Worm (Caenorhabditis elegans): ENCODE measurements around the gene R144.12.

ce11 chrIII:4984444-4985086 lies 22.2 kb downstream of the R144.12 start, which contains the start of gene C27F2.7:
- no peak for TF ChIP-seq nhr-12 (tag; optimal IDR thresholded peaks at IDR 0.05)
- TF ChIP-seq nfya-1 (tag; optimal IDR thresholded peaks at IDR 0.05; ENCODE audit: insufficient read depth) = peak; percentile 72
- TF ChIP-seq ztf-11 (tag; optimal IDR thresholded peaks at IDR 0.05) = no peak
- no peak for TF ChIP-seq aly-2 (tag; optimal IDR thresholded peaks at IDR 0.05)
- TF ChIP-seq elt-1 (tag; optimal IDR thresholded peaks at IDR 0.05) = no peak
- no peak for TF ChIP-seq mdl-1 (tag; optimal IDR thresholded peaks at IDR 0.05)
- TF ChIP-seq ZK546.5 (tag; optimal IDR thresholded peaks at IDR 0.05) = no peak

All from whole organism, L3 larva.